Comparison of ENCODE assay signal across 3 worm cellular contexts in the genomic region with DNA sequence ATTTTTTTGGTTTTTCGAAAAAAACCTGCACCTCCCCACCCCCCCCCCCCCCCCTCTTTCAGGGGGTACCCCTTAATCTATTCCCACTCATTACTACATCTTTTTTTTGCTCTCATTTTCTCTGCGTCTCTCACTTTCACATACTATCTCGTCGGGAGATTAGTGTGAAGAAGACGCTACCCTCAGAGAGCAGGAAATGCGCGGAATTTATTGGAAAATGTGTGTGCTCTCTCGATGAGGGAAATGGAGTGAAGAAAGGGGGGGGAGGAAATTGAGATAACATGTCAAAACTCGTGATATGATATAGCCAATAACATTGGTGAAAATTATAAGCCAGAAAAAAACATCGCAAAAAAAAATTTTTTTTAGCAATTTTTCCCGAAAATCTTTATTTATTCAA.
TF ChIP-seq lines count a peak whose summit lies in the region.

No protein-coding gene starts in this region.

TF ChIP-seq in whole organism, L1 larva, 84 proteins besides CTCF, POLR2A, EP300 and RAD21:
- TF ChIP-seq ets-5 (GFP tag; IDR thresholded peaks at IDR 0.05; lab: Robert Waterston, UW) (no peak), fkh-8 (tag; optimal IDR thresholded peaks at IDR 0.05; lab: Kevin White, UChicago) (peak; percentile 51), lin-14 (GFP tag; optimal IDR thresholded peaks at IDR 0.05; lab: Kevin White, UChicago) (peak; percentile 48), swsn-7 (tag; optimal IDR thresholded peaks at IDR 0.05; lab: Kevin White, UChicago) (peak; percentile 4), aly-2 (tag; optimal IDR thresholded peaks at IDR 0.05; lab: Kevin White, UChicago) (no peak), nhr-47 (tag; optimal IDR thresholded peaks at IDR 0.05; lab: Kevin White, UChicago) (peak; percentile 18), dsc-1 (tag; optimal IDR thresholded peaks at IDR 0.05; lab: Kevin White, UChicago) (peak; percentile 59)

TF ChIP-seq in whole organism, L3 larva, 47 proteins besides CTCF, POLR2A, EP300 and RAD21:
- TF ChIP-seq ceh-82 (tag; optimal IDR thresholded peaks at IDR 0.05; lab: Kevin White, UChicago) (no peak), hmg-11 (tag; optimal IDR thresholded peaks at IDR 0.05; lab: Kevin White, UChicago) (peak; percentile 8)
TF ChIP-seq in whole organism, L3 larva: peak in this region for 1.

TF ChIP-seq in whole organism, young adult, 124 proteins besides CTCF, POLR2A, EP300 and RAD21:
- TF ChIP-seq lin-26 (GFP tag; IDR thresholded peaks at IDR 0.05; lab: Robert Waterston, UW) (no peak), hmg-1.2 (GFP tag; IDR thresholded peaks at IDR 0.05; lab: Robert Waterston, UW) (peak; percentile 71)
